Worm (Caenorhabditis elegans) whole organism, dauer: Measurements from ENCODE around the gene M199.9.
"Not testable (repeated sequence)": the region's sequence is repeated elsewhere in the genome, so short reads cannot be mapped to it uniquely, and the experiment has no call there.

Source experiments
- unc-62 ChIP-seq: sonication (generic microtip); optimal IDR thresholded peaks from 2 replicates; lab custom pipeline; 2017; ENCODE audit warnings: missing biosample characterization, missing genetic modification reagents, missing genetic modification characterization

M199.9 gene

DNA sequence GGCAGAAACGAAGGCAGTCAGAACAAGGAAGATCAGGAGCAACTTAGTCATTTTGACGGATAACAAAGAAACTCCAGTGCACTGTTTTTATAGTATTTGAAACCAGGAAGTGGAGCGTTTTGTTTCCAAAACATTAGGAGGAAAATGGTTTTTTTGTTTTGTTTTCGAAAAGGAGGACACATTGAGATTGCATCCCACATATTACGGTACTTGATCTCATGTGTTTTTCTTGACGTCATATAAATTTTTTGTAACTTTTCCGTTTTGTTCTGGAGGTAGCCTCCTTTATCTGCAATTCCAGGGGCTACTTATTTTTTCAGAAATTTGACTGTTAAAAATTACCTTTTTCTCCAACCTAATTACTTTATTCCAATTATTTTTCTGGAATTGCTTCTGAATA is at the start of gene M199.9:
M199.9 (minus strand) TSS at position 101 of the 400 bp plus-strand sequence.
- no peak for TF ChIP-seq unc-62 (GFP tag; lab: Kevin White, UChicago)

DNA sequence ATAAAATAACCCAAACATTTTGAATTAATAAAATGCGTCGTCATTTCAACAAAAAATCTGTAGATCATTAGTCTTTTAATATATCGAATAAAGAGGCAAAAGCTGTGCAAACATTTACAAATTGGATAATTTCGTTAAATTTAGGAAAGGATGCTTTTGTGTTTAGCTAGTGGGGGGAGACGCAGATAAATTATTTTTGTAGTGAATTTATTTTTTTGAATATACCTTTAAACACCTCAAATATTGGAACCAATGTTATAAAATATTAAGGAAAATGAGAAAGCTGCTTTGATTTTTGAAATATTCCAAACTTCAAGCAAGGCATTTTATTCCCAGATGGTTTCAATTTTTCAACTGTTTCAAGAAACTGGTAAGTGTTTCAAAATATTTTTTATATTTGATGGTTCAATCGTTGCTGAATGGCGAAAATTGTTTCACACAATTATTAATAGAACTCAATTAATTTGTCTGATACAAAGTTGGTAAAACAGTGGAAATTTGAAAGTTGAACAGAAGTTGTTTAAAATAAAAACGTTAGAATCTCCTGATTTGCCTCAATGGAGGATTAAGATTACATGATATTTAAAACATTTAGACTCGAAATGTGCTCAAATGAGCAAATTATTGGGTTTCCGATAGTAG is 48.0 kb upstream of the M199.9 start, which contains the start of gene Y40H7A.4:
Y40H7A.4 (minus strand) TSS at position 51 of the 642 bp plus-strand sequence.
- TF ChIP-seq unc-62 (GFP tag; lab: Kevin White, UChicago), result no peak

ce11 chrIV:15168442-15168841 is 40.8 kb upstream of the M199.9 start:
- no peak for TF ChIP-seq unc-62 (GFP tag; lab: Kevin White, UChicago)

- TF ChIP-seq unc-62 (GFP tag; lab: Kevin White, UChicago), result no peak
These were observed 38.0 kb upstream of the M199.9 start for ce11 chrIV:15165602-15166001.

ce11 chrIV:15147104-15147503 is 19.5 kb upstream of the M199.9 start, which contains the start of gene str-78:
Gene str-78 (minus strand): TSS chrIV:15147204.
- TF ChIP-seq unc-62 (GFP tag; lab: Kevin White, UChicago), result no peak

DNA sequence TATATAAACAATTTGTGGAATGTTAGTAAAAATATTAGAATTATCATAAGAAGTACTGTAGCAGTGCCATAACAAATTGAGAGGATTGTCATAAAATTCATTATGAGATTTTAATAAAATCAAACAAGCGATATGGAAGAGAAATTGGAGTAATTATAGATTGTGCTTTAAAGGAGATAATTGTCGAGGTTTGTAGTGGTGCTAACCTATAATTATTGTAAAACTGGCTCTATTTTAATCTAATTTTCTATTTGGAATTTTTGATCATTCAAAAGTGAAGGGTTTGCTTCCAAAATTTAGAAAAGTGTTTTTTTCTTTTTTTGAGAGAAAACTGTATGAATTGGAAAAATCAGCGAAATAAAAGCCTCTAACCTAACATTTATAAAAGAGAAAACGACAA is 13.2 kb upstream of the M199.9 start, which contains the start of gene srg-51:
srg-51 (minus strand) TSS at position 101 of the 400 bp plus-strand sequence.
- TF ChIP-seq unc-62 (GFP tag; lab: Kevin White, UChicago), result no peak

DNA sequence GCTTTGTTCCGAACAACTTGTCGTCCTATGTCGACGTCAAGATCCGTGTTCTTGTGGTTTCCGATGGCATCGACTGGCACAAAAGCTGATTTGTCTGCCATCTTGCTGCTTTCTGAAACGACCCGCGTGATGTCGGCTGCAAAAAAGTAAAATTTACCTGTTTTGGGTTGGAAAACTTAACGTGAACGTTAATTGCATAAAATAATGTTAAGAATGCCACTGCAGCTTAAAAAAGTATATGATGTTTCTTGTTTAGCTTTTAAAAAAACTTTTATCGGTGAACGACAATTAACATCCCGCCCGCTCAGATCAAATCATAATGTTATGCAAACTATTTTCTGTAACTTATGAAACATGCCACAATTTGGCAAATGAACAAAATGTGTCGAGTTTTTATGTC is 6.3 kb upstream of the M199.9 start, which contains the start of gene M199.8:
M199.8 (minus strand) TSS at position 101 of the 400 bp plus-strand sequence.
- not testable (repeated sequence) for TF ChIP-seq unc-62 (GFP tag; lab: Kevin White, UChicago)

- TF ChIP-seq unc-62 (GFP tag; lab: Kevin White, UChicago), result no peak
These were observed 4.1 kb upstream of the M199.9 start, which contains the start of gene col-135 for ce11 chrIV:15131697-15132096. Gene col-135 (minus strand): TSS chrIV:15131797.

ce11 chrIV:15126021-15126420 is 1.6 kb downstream of the M199.9 start, which contains the start of gene clec-190:
Gene clec-190 (minus strand): TSS chrIV:15126121.
- TF ChIP-seq unc-62 (GFP tag; lab: Kevin White, UChicago), result no peak

DNA sequence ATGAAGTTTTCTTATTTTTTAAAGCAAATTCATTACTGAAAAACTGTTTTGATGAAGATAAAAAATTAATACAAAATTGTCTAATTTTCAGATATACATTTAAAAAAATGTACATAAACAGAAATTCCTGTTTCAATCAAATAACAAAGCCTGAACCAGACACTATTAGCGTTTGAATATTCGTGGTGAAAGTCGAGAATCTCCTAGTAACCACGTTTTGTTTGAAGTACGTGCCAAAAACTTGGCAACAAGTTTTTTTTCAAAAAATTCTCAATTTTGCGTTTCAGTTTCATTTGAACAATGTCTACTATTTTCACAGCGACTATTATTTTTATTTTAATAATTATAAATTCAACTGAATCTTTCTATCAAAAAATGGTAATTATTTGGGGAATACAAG is 4.7 kb downstream of the M199.9 start, which contains the start of gene M199.7:
M199.7 (plus strand) TSS at position 301 of the 400 bp plus-strand sequence.
- no peak for TF ChIP-seq unc-62 (GFP tag; lab: Kevin White, UChicago)

ce11 chrIV:15120746-15121145 is 6.9 kb downstream of the M199.9 start, which contains the start of gene clec-189:
Gene clec-189 (plus strand): TSS chrIV:15120837.
- no peak for TF ChIP-seq unc-62 (GFP tag; lab: Kevin White, UChicago)

- TF ChIP-seq unc-62 (GFP tag; lab: Kevin White, UChicago), result no peak
These were observed 8.4 kb downstream of the M199.9 start for ce11 chrIV:15119268-15119667.

DNA sequence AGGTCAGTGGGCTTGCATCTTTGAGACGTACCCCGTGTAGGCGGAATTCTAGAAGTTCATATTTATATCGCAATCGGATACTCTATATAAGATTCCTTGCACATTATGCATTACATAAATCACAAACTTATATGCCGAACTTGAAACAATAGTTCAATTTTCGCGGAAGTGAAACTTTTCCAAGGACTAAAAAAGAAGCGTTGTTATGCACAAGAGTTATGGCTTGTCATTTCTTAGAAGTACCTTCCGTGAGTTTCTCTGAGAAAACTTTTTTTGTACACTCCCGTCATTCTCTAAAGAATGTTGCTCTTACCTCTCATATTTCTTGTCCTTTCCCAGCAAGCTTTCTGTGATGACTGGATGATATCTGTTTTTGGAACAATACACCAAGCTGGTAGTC is 9.2 kb downstream of the M199.9 start, which contains the start of gene M199.136:
M199.136 (plus strand) TSS at position 301 of the 400 bp plus-strand sequence.
- TF ChIP-seq unc-62 (GFP tag; lab: Kevin White, UChicago), result no peak

DNA sequence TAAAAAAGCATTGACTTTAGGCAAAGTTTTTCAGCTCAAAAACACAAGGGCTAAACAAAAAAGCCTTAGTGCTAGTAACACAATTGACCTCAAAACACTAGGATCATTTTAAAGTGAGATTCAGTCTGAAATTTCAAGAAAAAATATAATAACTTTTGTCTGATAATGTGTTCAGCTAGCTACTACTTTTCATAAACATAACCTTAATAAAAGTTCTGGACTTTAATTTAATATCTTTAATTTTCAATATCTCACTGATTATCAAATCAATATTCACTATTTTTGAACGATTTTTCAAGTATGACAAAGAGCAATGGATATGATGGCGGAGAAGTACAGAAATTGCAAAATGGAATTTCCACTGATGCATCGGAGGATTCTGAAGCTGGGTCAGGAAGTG is 13.3 kb downstream of the M199.9 start, which contains the start of gene M199.135:
M199.135 (plus strand) TSS at position 301 of the 400 bp plus-strand sequence.
- no peak for TF ChIP-seq unc-62 (GFP tag; lab: Kevin White, UChicago)

DNA sequence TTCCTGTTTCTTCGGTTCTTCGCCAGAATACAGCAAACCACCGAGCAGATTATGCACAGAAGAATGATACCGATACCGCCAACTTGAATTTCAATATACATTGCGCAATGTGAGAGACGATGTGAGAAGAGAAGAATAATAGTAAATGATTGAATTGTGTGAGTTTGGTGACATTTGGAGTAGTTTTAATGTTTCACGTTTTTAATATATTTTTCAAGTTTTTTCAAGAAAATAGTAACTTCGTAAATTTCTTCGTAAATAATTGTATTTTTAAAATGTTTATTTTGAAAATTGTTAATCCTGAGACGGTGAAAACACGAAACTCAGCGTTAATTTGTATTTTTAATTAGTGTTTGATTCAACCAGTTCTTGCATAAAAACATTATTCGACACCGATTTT is 14.5 kb downstream of the M199.9 start, which contains the start of gene M199.134:
M199.134 (minus strand) TSS at position 101 of the 400 bp plus-strand sequence.
- no peak for TF ChIP-seq unc-62 (GFP tag; lab: Kevin White, UChicago)

DNA sequence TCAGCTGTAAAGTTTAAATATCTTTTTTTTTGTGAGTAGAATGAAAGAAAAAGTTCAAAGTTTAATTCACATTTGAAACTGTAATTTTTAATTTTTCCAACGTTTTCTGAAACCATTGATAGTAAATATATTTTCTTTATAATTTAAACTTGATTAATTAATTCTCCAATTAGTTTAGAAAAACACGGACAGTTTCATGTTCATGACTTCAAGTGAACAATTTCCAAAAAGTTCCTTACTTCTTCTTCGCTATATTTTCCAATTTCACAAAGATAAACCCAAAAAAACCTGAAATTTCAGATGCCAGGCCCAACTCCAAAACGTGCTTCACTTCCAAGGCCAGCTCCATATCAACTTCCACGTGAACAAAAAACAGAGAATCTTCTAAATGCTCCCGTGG is 19.2 kb downstream of the M199.9 start, which contains the start of gene M199.2:
M199.2 (plus strand) TSS at position 301 of the 400 bp plus-strand sequence.
- no peak for TF ChIP-seq unc-62 (GFP tag; lab: Kevin White, UChicago)
